Fruit fly (Drosophila melanogaster) S2 (cell line): Measurements from ENCODE around the gene mal.

Experiments
- CG8478 ChIP-seq: fragments of >200 bp; optimal IDR thresholded peaks from 2 replicates; lab custom pipeline; 2018
- CTCF ChIP-seq, 2 experiments: fragments of >200 bp; optimal IDR thresholded peaks; 2 replicates each; lab custom pipeline; 2018

dm6 chrX:20411635-20412034, 17.8 kb upstream of the mal start:
- no peak for TF ChIP-seq CTCF (optimal IDR thresholded peaks at IDR 0.05; lab: Kevin White, UChicago)
- TF ChIP-seq CG8478: no peak
